Fruit fly (Drosophila melanogaster): ENCODE data around the gene Ag5r2.

Gene Ag5r2

dm6 chrX:14825922-14826617 is 42.2 kb upstream of the Ag5r2 start, which contains the start of gene rut (continued):
- TF ChIP-seq Trl (optimal IDR thresholded peaks at IDR 0.05) (no peak), Trl (GFP tag; optimal IDR thresholded peaks at IDR 0.05) (peak; percentile 49), CG10274 (GFP tag; optimal IDR thresholded peaks at IDR 0.05) (peak; percentile 14), caup (GFP tag; optimal IDR thresholded peaks at IDR 0.05; ENCODE audit: severe bottlenecking) (peak; percentile 5), hb (GFP tag; IDR thresholded peaks at IDR 0.05; ENCODE audit: partially characterized antibody) (peak; percentile 95), PHDP (tag; optimal IDR thresholded peaks at IDR 0.05) (peak; percentile 15), CkIIα-i1 (GFP tag; IDR thresholded peaks at IDR 0.05) (no peak), Deaf1 (tag; optimal IDR thresholded peaks at IDR 0.05) (peak; percentile 99), ftz-f1 (GFP tag; optimal IDR thresholded peaks at IDR 0.05) (peak; percentile 4), zfh1 (GFP tag; IDR thresholded peaks at IDR 0.05) (0 out of 3 replicates have a peak, but pooled peaks have one; percentile 9), MESR4 (GFP tag; optimal IDR thresholded peaks at IDR 0.05) (peak; percentile 4), Jarid2 (GFP tag; optimal IDR thresholded peaks at IDR 0.05) (peak; percentile 94), sna (GFP tag; IDR thresholded peaks at IDR 0.05; ENCODE audit: partially characterized antibody) (peak; percentile 89), CG6791 (GFP tag; IDR thresholded peaks at IDR 0.05; ENCODE audit: partially characterized antibody) (peak; percentile 96), CG11560 (tag; IDR thresholded peaks at IDR 0.05) (no peak), Hr51 (GFP tag; optimal IDR thresholded peaks at IDR 0.05) (no peak), CG16779 (GFP tag; IDR thresholded peaks at IDR 0.05) (no peak; the same call in 1 of the 2 replicates), ATbp (GFP tag; optimal IDR thresholded peaks at IDR 0.05) (no peak), CG14014 (GFP tag; IDR thresholded peaks at IDR 0.05) (peak; percentile 56; the same call in 1 of the 2 replicates), yki (optimal IDR thresholded peaks at IDR 0.05) (no peak), row (GFP tag; IDR thresholded peaks at IDR 0.05) (peak; percentile 89), CG9932 (GFP tag; IDR thresholded peaks at IDR 0.05) (peak; percentile 78), Scr (GFP tag; IDR thresholded peaks at IDR 0.05; ENCODE audit: partially characterized antibody) (peak; percentile 94), psq (GFP tag; optimal IDR thresholded peaks at IDR 0.05) (no peak), CG1233 (GFP tag; optimal IDR thresholded peaks at IDR 0.05) (no peak), Sox102F (GFP tag; optimal IDR thresholded peaks at IDR 0.05) (no peak), Xrp1 (GFP tag; IDR thresholded peaks at IDR 0.05) (no peak), shn (GFP tag; optimal IDR thresholded peaks at IDR 0.05) (no peak), hth (optimal IDR thresholded peaks at IDR 0.05) (no peak), CG12071 (GFP tag; optimal IDR thresholded peaks at IDR 0.05) (peak; percentile 39), sisA (GFP tag; IDR thresholded peaks at IDR 0.05) (no peak), CG11085 (GFP tag; IDR thresholded peaks at IDR 0.05) (peak; percentile 39; the same call in 1 of the 2 replicates), Fer2 (tag; optimal IDR thresholded peaks at IDR 0.05) (no peak), mld (GFP tag; IDR thresholded peaks at IDR 0.05; ENCODE audit: partially characterized antibody) (peak; percentile 93), ci (GFP tag; IDR thresholded peaks at IDR 0.05) (peak; percentile 75; the same call in 2 of the 3 replicates), CG2120 (GFP tag; optimal IDR thresholded peaks at IDR 0.05) (peak; percentile 32), CG11723 (GFP tag; optimal IDR thresholded peaks at IDR 0.05) (no peak), HHEX (GFP tag; optimal IDR thresholded peaks at IDR 0.05) (peak; percentile 34), NFAT (GFP tag; IDR thresholded peaks at IDR 0.05) (peak; percentile 39; the same call in 1 of the 2 replicates), wor (GFP tag; IDR thresholded peaks at IDR 0.05) (no peak), Gsc (GFP tag; IDR thresholded peaks at IDR 0.05) (no peak), gce (GFP tag; IDR thresholded peaks at IDR 0.05) (no peak), B-H2 (GFP tag; optimal IDR thresholded peaks at IDR 0.05) (peak; percentile 33), CoRest (tag; optimal IDR thresholded peaks at IDR 0.05) (peak; percentile 20), pros (GFP tag; optimal IDR thresholded peaks at IDR 0.05) (no peak), Antp (GFP tag; optimal IDR thresholded peaks at IDR 0.05) (peak; percentile 34), CG11504 (tag; optimal IDR thresholded peaks at IDR 0.05) (no peak), CG13287 (GFP tag; IDR thresholded peaks at IDR 0.05; ENCODE audit: partially characterized antibody) (peak; percentile 93), CG18764 (GFP tag; optimal IDR thresholded peaks at IDR 0.05) (no peak), CG10654 (GFP tag; optimal IDR thresholded peaks at IDR 0.05) (no peak)
